Fruit fly (Drosophila melanogaster) whole organism, prepupa: ENCODE measurements around the gene hoip.

Experiments used
- CG11902 ChIP-seq: fragments of 200-800 bp; sonication (Bioruptor generic); optimal IDR thresholded peaks from 3 replicates; lab custom pipeline; 2016; ENCODE audit warnings: missing biosample characterization, missing genetic modification characterization
- CG1621 ChIP-seq: fragments of 200-800 bp; sonication (Bioruptor generic); optimal IDR thresholded peaks from 3 replicates; lab custom pipeline; 2018; ENCODE audit warnings: missing biosample characterization, mild to moderate bottlenecking, missing genetic modification characterization
- CG3032 ChIP-seq: fragments of 200-800 bp; optimal IDR thresholded peaks from 2 replicates; lab custom pipeline; 2019; ENCODE audit warnings: missing biosample characterization, mild to moderate bottlenecking, missing genetic modification characterization, moderate library complexity
- CG31627 ChIP-seq: fragments of 200-800 bp; sonication (Bioruptor generic); optimal IDR thresholded peaks from 3 replicates; lab custom pipeline; 2016; ENCODE audit warnings: missing biosample characterization, missing genetic modification characterization
- CG34406 ChIP-seq: fragments of 200-800 bp; sonication (Bioruptor generic); optimal IDR thresholded peaks from 3 replicates; lab custom pipeline; 2016; ENCODE audit warnings: missing biosample characterization, missing genetic modification characterization
- CG3919 ChIP-seq: fragments of 200-800 bp; sonication (Bioruptor generic); optimal IDR thresholded peaks from 3 replicates; lab custom pipeline; 2016; ENCODE audit warnings: missing biosample characterization, missing genetic modification characterization
- CG6163 ChIP-seq: fragments of 200-800 bp; sonication (Bioruptor generic); IDR thresholded peaks from 3 replicates; pipeline ENCODE4 v1.3.6; 2022; ENCODE audit warnings: missing biosample characterization, missing genetic modification characterization
- CG6276 ChIP-seq: fragments of 200-800 bp; sonication (Bioruptor generic); optimal IDR thresholded peaks from 2 replicates; lab custom pipeline; 2017; ENCODE audit warnings: missing biosample characterization, mild to moderate bottlenecking, missing genetic modification characterization
- CG6808 ChIP-seq: fragments of 200-800 bp; sonication (Bioruptor generic); optimal IDR thresholded peaks from 3 replicates; lab custom pipeline; 2017; ENCODE audit warnings: missing biosample characterization, missing genetic modification characterization, mild to moderate bottlenecking, moderate library complexity, missing genetic modification reagents
- CG6854 ChIP-seq: fragments of 200-800 bp; sonication (Bioruptor generic); optimal IDR thresholded peaks from 2 replicates; lab custom pipeline; 2017; ENCODE audit warnings: missing biosample characterization, mild to moderate bottlenecking, missing genetic modification characterization
- CG7368 ChIP-seq: fragments of 200-800 bp; sonication (Bioruptor generic); optimal IDR thresholded peaks from 3 replicates; lab custom pipeline; 2016; ENCODE audit warnings: missing biosample characterization, missing genetic modification characterization
- CG8119 ChIP-seq: fragments of 200-800 bp; sonication (Bioruptor generic); IDR thresholded peaks from 3 replicates; pipeline ENCODE4 v1.3.6; 2022; ENCODE audit warnings: missing biosample characterization, missing genetic modification characterization
- CG8632 ChIP-seq: fragments of 200-800 bp; sonication (Bioruptor generic); optimal IDR thresholded peaks from 3 replicates; lab custom pipeline; 2016; ENCODE audit warnings: missing biosample characterization, missing genetic modification characterization
- CG9139 ChIP-seq: fragments of 200-800 bp; sonication (Bioruptor generic); optimal IDR thresholded peaks from 3 replicates; lab custom pipeline; 2017; ENCODE audit warnings: missing biosample characterization, mild to moderate bottlenecking, missing genetic modification characterization
- Eip75B ChIP-seq: fragments of 200-800 bp; sonication (Bioruptor generic); optimal IDR thresholded peaks from 3 replicates; lab custom pipeline; 2016; ENCODE audit warnings: missing biosample characterization, missing genetic modification characterization
- Eip78C ChIP-seq: fragments of 200-800 bp; sonication (Bioruptor generic); peaks from one replicate; lab custom pipeline; 2016; ENCODE audit warnings: missing biosample characterization, missing genetic modification characterization
- Eip93F ChIP-seq: fragments of 200-800 bp; sonication (Bioruptor generic); optimal IDR thresholded peaks from 2 replicates; lab custom pipeline; 2016; ENCODE audit warnings: missing biosample characterization, mild to moderate bottlenecking, missing genetic modification characterization
- Gug ChIP-seq: fragments of 200-800 bp; sonication (Bioruptor generic); IDR thresholded peaks from 2 replicates; pipeline ENCODE4 v1.3.6; 2022; ENCODE audit warnings: missing biosample characterization, missing genetic modification characterization
- Sox102F ChIP-seq: fragments of 200-800 bp; sonication (Bioruptor generic); optimal IDR thresholded peaks from 2 replicates; lab custom pipeline; 2016; ENCODE audit warnings: missing biosample characterization, mild to moderate bottlenecking, missing genetic modification characterization
- Sox15 ChIP-seq: fragments of 200-800 bp; sonication (Bioruptor generic); optimal IDR thresholded peaks from 3 replicates; lab custom pipeline; 2016; ENCODE audit warnings: missing biosample characterization, missing genetic modification characterization
- achi ChIP-seq: fragments of 200-800 bp; sonication (Bioruptor generic); optimal IDR thresholded peaks from 3 replicates; lab custom pipeline; 2016; ENCODE audit warnings: missing biosample characterization, missing genetic modification characterization
- dsx ChIP-seq: fragments of 200-800 bp; optimal IDR thresholded peaks from 3 replicates; lab custom pipeline; 2019; ENCODE audit warnings: missing biosample characterization, mild to moderate bottlenecking, missing genetic modification characterization, moderate library complexity; ENCODE audit not compliant: poor library complexity, severe bottlenecking
- esn ChIP-seq: fragments of 200-800 bp; sonication (Bioruptor generic); optimal IDR thresholded peaks from 2 replicates; lab custom pipeline; 2016; ENCODE audit warnings: missing biosample characterization, mild to moderate bottlenecking, missing genetic modification characterization, moderate library complexity
- fkh ChIP-seq: fragments of 200-800 bp; sonication (Bioruptor generic); optimal IDR thresholded peaks from 3 replicates; lab custom pipeline; 2017; ENCODE audit warnings: missing biosample characterization, mild to moderate bottlenecking, missing genetic modification characterization, moderate library complexity
- net ChIP-seq: fragments of 200-800 bp; sonication (Bioruptor generic); optimal IDR thresholded peaks from 3 replicates; lab custom pipeline; 2016; ENCODE audit warnings: missing biosample characterization, missing genetic modification characterization
- ss ChIP-seq, 2 experiments: fragments of 200-800 bp; sonication (Bioruptor generic); optimal IDR thresholded peaks; 2 replicates in 1 of 2; 3 replicates in 1 of 2; lab custom pipeline; 2017 to 2018; ENCODE audit warnings: mild to moderate bottlenecking in 2 of 2, missing biosample characterization in 2 of 2, missing genetic modification characterization in 2 of 2, moderate library complexity in 1 of 2
- svp ChIP-seq: fragments of 200-800 bp; sonication (Bioruptor generic); peaks from one replicate; lab custom pipeline; 2016; ENCODE audit warnings: missing biosample characterization, missing genetic modification characterization
- topi ChIP-seq: fragments of 200-800 bp; sonication (Bioruptor generic); optimal IDR thresholded peaks from 3 replicates; lab custom pipeline; 2016; ENCODE audit warnings: missing biosample characterization, missing genetic modification characterization
- vri ChIP-seq: fragments of 200-800 bp; sonication (Bioruptor generic); optimal IDR thresholded peaks from 3 replicates; lab custom pipeline; 2016; ENCODE audit warnings: missing biosample characterization, mild to moderate bottlenecking, missing genetic modification characterization

Gene hoip

DNA sequence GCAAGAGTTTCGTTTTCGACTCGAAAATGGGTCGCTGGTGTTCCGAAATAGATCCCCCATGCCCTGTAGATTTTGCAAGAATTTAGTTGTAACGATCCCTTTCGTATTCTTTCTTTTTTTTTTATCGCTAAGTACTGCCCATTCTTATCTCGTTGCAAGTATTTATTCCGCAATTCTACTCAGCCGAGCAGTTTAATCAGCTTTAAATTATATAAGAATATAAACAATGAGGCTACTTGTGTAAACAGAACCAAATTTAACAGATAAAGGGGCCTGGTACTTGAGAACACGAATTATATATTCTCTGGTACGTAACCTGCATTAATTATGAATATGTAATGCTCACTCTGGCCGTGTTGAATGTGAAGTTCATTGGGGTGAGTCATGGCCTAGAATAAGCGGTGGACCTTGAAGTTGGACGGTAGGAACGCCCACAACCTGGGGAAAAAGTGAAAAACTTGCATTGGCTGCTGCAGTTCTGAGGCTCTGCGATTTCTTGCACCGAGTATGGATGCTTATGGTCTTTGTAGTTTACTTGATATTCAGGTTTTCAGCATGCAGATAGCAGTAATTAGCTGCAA lies 8.0 kb downstream of the hoip start:
- TF ChIP-seq svp (GFP tag; lab: Kevin White, UChicago) (peak; percentile 92), vri (GFP tag; lab: Kevin White, UChicago) (peak; percentile 95), dsx (GFP tag; lab: Kevin White, UChicago) (peak; percentile 43), CG6854 (peak; percentile 50), CG9139 (GFP tag; lab: Kevin White, UChicago) (no peak), CG3032 (no peak), Eip78C (GFP tag; lab: Kevin White, UChicago) (peak; percentile 65)

DNA sequence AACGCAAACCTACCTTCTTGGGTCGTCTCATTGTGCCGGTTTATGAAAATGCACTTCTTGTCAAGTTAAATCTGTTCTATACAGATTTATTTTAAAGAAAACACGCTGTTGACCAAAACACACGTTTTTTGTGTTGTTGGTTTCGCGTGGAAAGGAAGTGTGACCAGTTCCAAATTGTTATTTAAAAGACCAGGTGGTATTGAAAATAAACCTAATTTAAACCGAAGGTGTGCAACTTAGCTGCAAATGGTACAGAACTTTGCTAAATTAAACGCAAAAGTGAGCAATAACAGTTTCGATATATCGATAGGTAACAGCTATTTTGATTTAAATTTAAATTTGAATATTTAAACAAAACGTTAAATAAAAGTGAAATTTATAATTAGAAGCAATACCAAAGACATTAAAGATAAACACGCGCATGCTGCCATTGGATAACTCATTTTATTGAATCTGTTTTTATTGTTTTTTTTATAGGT lies 11.6 kb downstream of the hoip start, which contains the start of gene CG4364:
CG4364 (minus strand) TSS at position 165 of the 479 bp plus-strand sequence.
- TF ChIP-seq Eip93F (no peak), CG3919 (GFP tag; lab: Kevin White, UChicago) (no peak), CG8632 (GFP tag; lab: Kevin White, UChicago) (no peak), CG3032 (no peak)

DNA sequence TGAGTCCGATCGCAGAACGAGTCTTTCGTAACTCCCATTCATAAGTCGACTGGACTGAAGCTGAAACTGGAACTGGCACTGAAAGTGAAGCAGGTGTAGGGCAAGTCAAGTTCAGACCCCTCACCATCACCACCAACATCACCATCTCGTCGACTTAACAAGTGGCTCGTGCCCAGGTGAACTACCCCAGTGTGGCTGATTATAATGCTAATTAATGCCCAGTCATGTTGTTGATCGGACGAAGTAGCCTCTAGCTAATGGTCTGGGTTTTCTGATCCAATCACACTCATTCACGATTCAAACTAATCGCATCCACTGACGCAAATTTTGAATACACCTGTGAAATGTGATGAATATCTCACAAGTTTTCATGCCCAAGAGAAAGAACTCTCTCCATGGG lies 29.2 kb downstream of the hoip start:
- TF ChIP-seq vri (GFP tag; lab: Kevin White, UChicago) (no peak), CG11902 (GFP tag; lab: Kevin White, UChicago) (no peak)

DNA sequence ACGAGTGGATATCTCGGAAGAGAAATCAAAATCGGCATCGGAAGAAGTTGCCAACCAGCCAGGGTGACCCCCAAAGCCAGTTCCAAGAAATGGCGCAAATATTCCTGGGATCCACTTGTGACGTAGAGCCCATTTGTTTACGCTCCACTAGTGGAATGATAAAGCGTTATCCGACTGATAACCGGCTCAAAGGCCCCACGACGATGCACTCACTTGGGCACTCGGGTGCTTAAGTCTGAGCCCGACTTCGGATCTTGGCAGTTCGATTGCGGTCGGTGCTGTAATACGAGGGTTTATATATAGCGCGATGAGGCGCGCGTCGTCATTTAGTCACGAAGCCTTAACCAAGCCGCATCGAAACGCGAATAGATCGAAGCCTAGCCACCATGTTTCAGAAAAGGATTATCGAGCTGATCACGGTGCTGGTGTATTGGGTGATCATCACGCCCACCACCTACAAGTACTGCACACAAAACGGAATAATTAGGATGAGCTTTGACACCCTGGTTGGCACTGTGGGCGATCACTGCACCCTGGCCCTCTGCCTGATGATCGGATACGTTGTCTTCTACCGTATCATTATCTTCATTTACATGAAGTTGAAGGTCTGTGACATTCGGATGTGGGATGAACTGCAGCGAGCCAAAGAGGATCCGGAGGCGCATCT lies 30.2 kb downstream of the hoip start, which contains the start of gene CG13116:
CG13116 (plus strand) TSS at position 323 of the 667 bp plus-strand sequence.
- TF ChIP-seq CG6163 (GFP tag; lab: Robert Waterston, UW) (no peak), CG6276 (no peak), CG7368 (GFP tag; lab: Kevin White, UChicago) (no peak), achi (GFP tag; lab: Kevin White, UChicago) (no peak), CG1621 (no peak), CG6808 (GFP tag; lab: Kevin White, UChicago) (no peak), CG8119 (GFP tag; lab: Robert Waterston, UW) (no peak), Eip78C (GFP tag; lab: Kevin White, UChicago) (peak; percentile 36), svp (GFP tag; lab: Kevin White, UChicago) (peak; percentile 93), esn (GFP tag; lab: Kevin White, UChicago) (no peak), CG6854 (no peak), fkh (GFP tag; lab: Kevin White, UChicago) (no peak), net (GFP tag; lab: Kevin White, UChicago) (no peak), CG9139 (GFP tag; lab: Kevin White, UChicago) (no peak), Eip75B (GFP tag; lab: Kevin White, UChicago) (no peak), CG3919 (GFP tag; lab: Kevin White, UChicago) (no peak), ss (GFP tag; optimal IDR thresholded peaks at IDR 0.05; lab: Kevin White, UChicago) (peak in 1 of 2 experiments; percentile 3), topi (GFP tag; lab: Kevin White, UChicago) (no peak)

DNA sequence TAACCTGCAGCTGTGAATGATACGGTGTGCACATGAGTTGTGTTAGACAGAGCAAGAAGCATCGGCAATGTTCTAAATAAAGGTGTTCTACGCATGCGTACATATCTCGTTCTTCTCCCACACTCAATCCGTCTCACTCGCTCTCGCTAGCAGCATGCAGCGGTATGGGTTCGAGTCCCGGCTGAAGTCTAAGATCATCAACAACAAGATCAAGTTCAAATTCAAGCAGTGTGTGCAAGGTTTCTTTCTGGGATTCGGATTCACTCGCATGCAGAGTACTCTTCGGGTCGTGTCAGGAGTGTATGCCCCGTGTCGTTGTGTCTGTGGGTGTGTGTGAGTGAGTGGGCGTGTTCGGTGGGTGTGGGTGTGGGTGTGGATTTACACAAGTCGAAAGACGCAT lies 31.7 kb downstream of the hoip start:
- TF ChIP-seq CG11902 (GFP tag; lab: Kevin White, UChicago) (no peak), Sox15 (no peak), CG1621 (peak; percentile 3), Gug (GFP tag; lab: Robert Waterston, UW) (no peak), Sox102F (GFP tag; lab: Kevin White, UChicago) (no peak), CG9139 (GFP tag; lab: Kevin White, UChicago) (no peak), svp (GFP tag; lab: Kevin White, UChicago) (peak; percentile 85), CG31627 (GFP tag; lab: Kevin White, UChicago) (no peak), Eip93F (no peak), CG34406 (no peak)
